Fruit fly (Drosophila melanogaster): ENCODE measurements around the gene CG31104.

CG31104 gene

dm6 chr3R:25266751-25267150 lies 18.5 kb upstream of the CG31104 start:
- TF ChIP-seq noc (tag; optimal IDR thresholded peaks at IDR 0.05), result no peak

dm6 chr3R:25269909-25270308 lies 15.4 kb upstream of the CG31104 start, which contains the start of the genes CG11889 and CG11891:
CG11889 (plus strand) TSS chr3R:25270209.
CG11891 (plus strand) TSS chr3R:25270209.
- TF ChIP-seq noc (tag; optimal IDR thresholded peaks at IDR 0.05), result peak; percentile 9

dm6 chr3R:25273537-25273936 lies 11.7 kb upstream of the CG31104 start, which contains the start of gene CG11878:
CG11878 (plus strand) TSS chr3R:25273837.
- TF ChIP-seq noc (tag; optimal IDR thresholded peaks at IDR 0.05), result no peak

dm6 chr3R:25275276-25275675 lies 10.0 kb upstream of the CG31104 start:
- peak; percentile 48 for TF ChIP-seq noc (tag; optimal IDR thresholded peaks at IDR 0.05)

dm6 chr3R:25277112-25277511 lies 8.2 kb upstream of the CG31104 start, which contains the start of gene CG10513:
CG10513 (minus strand) TSS chr3R:25277212.
- TF ChIP-seq noc (tag; optimal IDR thresholded peaks at IDR 0.05), result no peak

dm6 chr3R:25279796-25280350 lies 5.4 kb upstream of the CG31104 start, which contains the start of gene CG10514:
CG10514 (minus strand) TSS chr3R:25279846.
- peak; percentile 65 for TF ChIP-seq noc (tag; optimal IDR thresholded peaks at IDR 0.05)

- TF ChIP-seq noc (tag; optimal IDR thresholded peaks at IDR 0.05), result peak; percentile 84
Measured at dm6 chr3R:25281165-25281564, 4.1 kb upstream of the CG31104 start, which contains the start of gene CG11892. CG11892 (plus strand) TSS chr3R:25281548.

dm6 chr3R:25283209-25283670 lies 2.0 kb upstream of the CG31104 start, which contains the start of gene CG31300:
CG31300 (plus strand) TSS chr3R:25283620.
- no peak for TF ChIP-seq noc (tag; optimal IDR thresholded peaks at IDR 0.05)

dm6 chr3R:25287128-25287527 lies 1.9 kb downstream of the CG31104 start, which contains the start of gene CG13658:
CG13658 (plus strand) TSS chr3R:25287474.
- no peak for TF ChIP-seq noc (tag; optimal IDR thresholded peaks at IDR 0.05)

- TF ChIP-seq noc (tag; optimal IDR thresholded peaks at IDR 0.05), result no peak
Measured at dm6 chr3R:25289589-25289988, 4.3 kb downstream of the CG31104 start, which contains the start of gene CG11893. CG11893 (plus strand) TSS chr3R:25289889.

dm6 chr3R:25292864-25293284 lies 7.6 kb downstream of the CG31104 start, which contains the start of gene CG31098:
CG31098 (minus strand) TSS chr3R:25292977.
- TF ChIP-seq noc (tag; optimal IDR thresholded peaks at IDR 0.05), result peak; percentile 59

- TF ChIP-seq noc (tag; optimal IDR thresholded peaks at IDR 0.05), result peak; percentile 65
Measured at dm6 chr3R:25295320-25296020, 10.2 kb downstream of the CG31104 start, which contains the start of gene CG31102. CG31102 (minus strand) TSS chr3R:25295594.

dm6 chr3R:25297678-25298077 lies 12.4 kb downstream of the CG31104 start, which contains the start of gene CG31097:
CG31097 (minus strand) TSS chr3R:25297778.
- TF ChIP-seq noc (tag; optimal IDR thresholded peaks at IDR 0.05), result no peak

dm6 chr3R:25299507-25299964 lies 14.3 kb downstream of the CG31104 start, which contains the start of gene CG31288:
CG31288 (minus strand) TSS chr3R:25299557.
- no peak for TF ChIP-seq noc (tag; optimal IDR thresholded peaks at IDR 0.05)

dm6 chr3R:25300575-25300974 lies 15.3 kb downstream of the CG31104 start, which contains the start of gene CG13659:
CG13659 (plus strand) TSS chr3R:25300891.
- no peak for TF ChIP-seq noc (tag; optimal IDR thresholded peaks at IDR 0.05)

- TF ChIP-seq noc (tag; optimal IDR thresholded peaks at IDR 0.05), result no peak
Measured at dm6 chr3R:25302239-25302638, 17.0 kb downstream of the CG31104 start, which contains the start of gene CG31370. CG31370 (plus strand) TSS chr3R:25302464.

All from whole organism, larva.